Fruit fly (Drosophila melanogaster): ENCODE data around the gene CstF50.

Gene CstF50

dm6 chr3R:31686692-31687351 lies 49.9 kb downstream of the CstF50 start (continued):
- TF ChIP-seq CG10631 (GFP tag; optimal IDR thresholded peaks at IDR 0.05) (peak; percentile 93), Hr38 (GFP tag; optimal IDR thresholded peaks at IDR 0.05) (no peak), dsx (GFP tag; optimal IDR thresholded peaks at IDR 0.05; ENCODE audit: poor library complexity, severe bottlenecking) (peak; percentile 87), CG8632 (GFP tag; optimal IDR thresholded peaks at IDR 0.05) (peak; percentile 90), ss (GFP tag; optimal IDR thresholded peaks at IDR 0.05) (peak; percentile 77 to 91), CG6854 (GFP tag; optimal IDR thresholded peaks at IDR 0.05) (peak; percentile 96), Sox15 (GFP tag; optimal IDR thresholded peaks at IDR 0.05) (peak; percentile 89), CG15336 (GFP tag; IDR thresholded peaks at IDR 0.05) (peak; percentile 87), pdm3 (GFP tag; optimal IDR thresholded peaks at IDR 0.05) (peak; percentile 93), Eip93F (GFP tag; optimal IDR thresholded peaks at IDR 0.05) (peak; percentile 96), Eip78C (GFP tag) (peak; percentile 98), Smox (GFP tag; optimal IDR thresholded peaks at IDR 0.05) (peak; percentile 96), Ets96B (tag; optimal IDR thresholded peaks at IDR 0.05) (peak; percentile 86), Eip75B (GFP tag; optimal IDR thresholded peaks at IDR 0.05) (peak; percentile 94), CG11902 (GFP tag; optimal IDR thresholded peaks at IDR 0.05) (peak; percentile 94), fkh (GFP tag; optimal IDR thresholded peaks at IDR 0.05) (peak; percentile 3), Ets21C (GFP tag; optimal IDR thresholded peaks at IDR 0.05) (peak; percentile 94), fd85E (GFP tag; optimal IDR thresholded peaks at IDR 0.05) (peak; percentile 75), acj6 (GFP tag; optimal IDR thresholded peaks at IDR 0.05) (peak; percentile 96), cyc (GFP tag; optimal IDR thresholded peaks at IDR 0.05) (peak; percentile 97), svp (GFP tag) (peak; percentile 99), CG34406 (GFP tag; optimal IDR thresholded peaks at IDR 0.05) (peak; percentile 94), CG6808 (GFP tag; optimal IDR thresholded peaks at IDR 0.05) (peak; percentile 89), lz (GFP tag; optimal IDR thresholded peaks at IDR 0.05) (peak; percentile 96), Hr4 (GFP tag; optimal IDR thresholded peaks at IDR 0.05) (peak; percentile 91), Sox14 (GFP tag; optimal IDR thresholded peaks at IDR 0.05) (peak; percentile 96), CG11294 (GFP tag; IDR thresholded peaks at IDR 0.05) (peak; percentile 62; the same call in 1 of the 2 replicates), CG8119 (GFP tag; IDR thresholded peaks at IDR 0.05) (peak; percentile 89), dac (GFP tag; optimal IDR thresholded peaks at IDR 0.05) (peak; percentile 77)

Data from whole organism, prepupa.